Worm (Caenorhabditis elegans): ENCODE results near the gene gnrr-2.

DNA sequence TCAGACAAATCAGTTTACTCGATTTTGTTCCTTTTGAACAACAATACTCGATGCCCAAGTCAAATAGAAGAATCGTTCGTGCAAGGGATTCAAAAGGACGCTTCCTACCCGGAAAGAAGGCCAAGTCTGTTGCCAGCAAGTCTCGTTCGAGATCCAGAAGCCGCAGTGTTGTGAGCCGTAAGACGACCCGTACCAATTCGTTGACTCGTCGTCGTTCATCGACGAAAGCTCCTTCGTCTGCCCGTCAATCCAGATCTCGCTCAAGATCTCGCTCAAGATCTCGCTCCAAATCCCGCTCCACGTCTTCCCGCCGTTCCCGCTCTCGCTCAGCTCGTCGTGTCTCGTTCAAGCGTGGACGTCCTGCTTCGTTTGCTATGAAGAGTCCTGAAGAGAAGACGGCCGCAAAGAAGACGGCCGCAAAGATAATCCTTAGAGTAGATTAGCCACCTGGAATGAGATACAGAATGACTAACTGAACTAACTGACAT lies 51.8 kb downstream of the gnrr-2 start, which contains the start of gene F08H9.2:
- TF ChIP-seq ceh-13 (GFP tag; optimal IDR thresholded peaks at IDR 0.05) (no peak), ets-7 (tag; optimal IDR thresholded peaks at IDR 0.05) (no peak), flt-1 (GFP tag; IDR thresholded peaks at IDR 0.05) (no peak), hmbx-1 (tag; optimal IDR thresholded peaks at IDR 0.05) (no peak), ama-1 (optimal IDR thresholded peaks at IDR 0.05) (no peak), sea-1 (GFP tag; conservative IDR thresholded peaks at IDR 0.05) (no peak), F13C5.2 (tag; optimal IDR thresholded peaks at IDR 0.05) (no peak), tra-4 (tag; optimal IDR thresholded peaks at IDR 0.05) (no peak), hmg-4 (GFP tag; optimal IDR thresholded peaks at IDR 0.05) (peak; percentile 20), pes-1 (GFP tag; IDR thresholded peaks at IDR 0.05) (no peak), tbx-11 (GFP tag; IDR thresholded peaks at IDR 0.05) (no peak), scrt-1 (GFP tag; IDR thresholded peaks at IDR 0.05) (no peak), hnd-1 (tag; optimal IDR thresholded peaks at IDR 0.05) (no peak)
